Worm (Caenorhabditis elegans): ENCODE data around the gene F57F4.2.

The F57F4.2 gene

ce11 chrV:6398922-6399321 lies 9.4 kb upstream of the F57F4.2 start:
- TF ChIP-seq ztf-23 (GFP tag; IDR thresholded peaks at IDR 0.05) (no peak), flt-1 (GFP tag; IDR thresholded peaks at IDR 0.05) (no peak), ztf-29 (GFP tag; IDR thresholded peaks at IDR 0.05) (no peak), T22C8.4 (GFP tag; IDR thresholded peaks at IDR 0.05) (no peak), ref-1 (GFP tag; conservative IDR thresholded peaks at IDR 0.05) (no peak), cog-1 (tag; optimal IDR thresholded peaks at IDR 0.05) (no peak), med-1 (GFP tag; optimal IDR thresholded peaks at IDR 0.05; ENCODE audit: insufficient read depth) (no peak), klf-2 (GFP tag; conservative IDR thresholded peaks at IDR 0.05) (no peak), tab-1 (GFP tag; IDR thresholded peaks at IDR 0.05) (no peak)

- TF ChIP-seq tab-1 (GFP tag; IDR thresholded peaks at IDR 0.05) (no peak), cog-1 (tag; optimal IDR thresholded peaks at IDR 0.05) (no peak), med-1 (GFP tag; optimal IDR thresholded peaks at IDR 0.05; ENCODE audit: insufficient read depth) (no peak), T22C8.4 (GFP tag; IDR thresholded peaks at IDR 0.05) (no peak), ztf-23 (GFP tag; IDR thresholded peaks at IDR 0.05) (no peak), flt-1 (GFP tag; IDR thresholded peaks at IDR 0.05) (no peak), klf-2 (GFP tag; conservative IDR thresholded peaks at IDR 0.05) (no peak), ztf-29 (GFP tag; IDR thresholded peaks at IDR 0.05) (no peak), ref-1 (GFP tag; conservative IDR thresholded peaks at IDR 0.05) (no peak)
These were observed 629 bp upstream of the F57F4.2 start, which contains the start of gene F57F4.1 for ce11 chrV:6390163-6390562. Gene F57F4.1 (plus strand): TSS chrV:6390463.

ce11 chrV:6385677-6386276 lies 3.8 kb downstream of the F57F4.2 start:
- TF ChIP-seq med-1 (GFP tag; optimal IDR thresholded peaks at IDR 0.05; ENCODE audit: insufficient read depth) (no peak), ref-1 (GFP tag; conservative IDR thresholded peaks at IDR 0.05) (no peak), ztf-29 (GFP tag; IDR thresholded peaks at IDR 0.05) (no peak), flt-1 (GFP tag; IDR thresholded peaks at IDR 0.05) (no peak), cog-1 (tag; optimal IDR thresholded peaks at IDR 0.05) (no peak), T22C8.4 (GFP tag; IDR thresholded peaks at IDR 0.05) (no peak), klf-2 (GFP tag; conservative IDR thresholded peaks at IDR 0.05) (no peak), tab-1 (GFP tag; IDR thresholded peaks at IDR 0.05) (no peak), ztf-23 (GFP tag; IDR thresholded peaks at IDR 0.05) (no peak)

ce11 chrV:6374844-6375243 lies 14.7 kb downstream of the F57F4.2 start, which contains the start of gene F13H6.5:
Gene F13H6.5 (minus strand): TSS chrV:6374944.
- TF ChIP-seq ztf-29 (GFP tag; IDR thresholded peaks at IDR 0.05) (no peak), cog-1 (tag; optimal IDR thresholded peaks at IDR 0.05) (no peak), klf-2 (GFP tag; conservative IDR thresholded peaks at IDR 0.05) (no peak), flt-1 (GFP tag; IDR thresholded peaks at IDR 0.05) (no peak), med-1 (GFP tag; optimal IDR thresholded peaks at IDR 0.05; ENCODE audit: insufficient read depth) (no peak), tab-1 (GFP tag; IDR thresholded peaks at IDR 0.05) (no peak), ztf-23 (GFP tag; IDR thresholded peaks at IDR 0.05) (no peak), T22C8.4 (GFP tag; IDR thresholded peaks at IDR 0.05) (no peak), ref-1 (GFP tag; conservative IDR thresholded peaks at IDR 0.05) (no peak)

ce11 chrV:6368494-6368893 lies 21.0 kb downstream of the F57F4.2 start:
- no peak for TF ChIP-seq med-1 (GFP tag; optimal IDR thresholded peaks at IDR 0.05; ENCODE audit: insufficient read depth)
- TF ChIP-seq ztf-23 (GFP tag; IDR thresholded peaks at IDR 0.05): no peak
- TF ChIP-seq ztf-29 (GFP tag; IDR thresholded peaks at IDR 0.05): no peak
- TF ChIP-seq flt-1 (GFP tag; IDR thresholded peaks at IDR 0.05): no peak
- TF ChIP-seq tab-1 (GFP tag; IDR thresholded peaks at IDR 0.05): no peak
- TF ChIP-seq ref-1 (GFP tag; conservative IDR thresholded peaks at IDR 0.05): no peak
- TF ChIP-seq cog-1 (tag; optimal IDR thresholded peaks at IDR 0.05): no peak
- TF ChIP-seq klf-2 (GFP tag; conservative IDR thresholded peaks at IDR 0.05): no peak
- no peak for TF ChIP-seq T22C8.4 (GFP tag; IDR thresholded peaks at IDR 0.05)

ce11 chrV:6365597-6365996 lies 23.9 kb downstream of the F57F4.2 start, which contains the start of gene cest-33:
Gene cest-33 (minus strand): TSS chrV:6365671.
- TF ChIP-seq cog-1 (tag; optimal IDR thresholded peaks at IDR 0.05) (no peak), T22C8.4 (GFP tag; IDR thresholded peaks at IDR 0.05) (no peak), ztf-29 (GFP tag; IDR thresholded peaks at IDR 0.05) (no peak), med-1 (GFP tag; optimal IDR thresholded peaks at IDR 0.05; ENCODE audit: insufficient read depth) (no peak), ref-1 (GFP tag; conservative IDR thresholded peaks at IDR 0.05) (no peak), tab-1 (GFP tag; IDR thresholded peaks at IDR 0.05) (no peak), flt-1 (GFP tag; IDR thresholded peaks at IDR 0.05) (no peak), ztf-23 (GFP tag; IDR thresholded peaks at IDR 0.05) (no peak), klf-2 (GFP tag; conservative IDR thresholded peaks at IDR 0.05) (no peak)

ce11 chrV:6364806-6365205 lies 24.7 kb downstream of the F57F4.2 start:
- TF ChIP-seq med-1 (GFP tag; optimal IDR thresholded peaks at IDR 0.05; ENCODE audit: insufficient read depth): no peak
- TF ChIP-seq ztf-23 (GFP tag; IDR thresholded peaks at IDR 0.05): no peak
- no peak for TF ChIP-seq tab-1 (GFP tag; IDR thresholded peaks at IDR 0.05)
- TF ChIP-seq ztf-29 (GFP tag; IDR thresholded peaks at IDR 0.05): no peak
- no peak for TF ChIP-seq klf-2 (GFP tag; conservative IDR thresholded peaks at IDR 0.05)
- TF ChIP-seq flt-1 (GFP tag; IDR thresholded peaks at IDR 0.05): no peak
- TF ChIP-seq ref-1 (GFP tag; conservative IDR thresholded peaks at IDR 0.05): no peak

- TF ChIP-seq T22C8.4 (GFP tag; IDR thresholded peaks at IDR 0.05): no peak
- TF ChIP-seq med-1 (GFP tag; optimal IDR thresholded peaks at IDR 0.05; ENCODE audit: insufficient read depth): no peak
- TF ChIP-seq ztf-23 (GFP tag; IDR thresholded peaks at IDR 0.05): no peak
- no peak for TF ChIP-seq ztf-29 (GFP tag; IDR thresholded peaks at IDR 0.05)
- no peak for TF ChIP-seq flt-1 (GFP tag; IDR thresholded peaks at IDR 0.05)
- TF ChIP-seq cog-1 (tag; optimal IDR thresholded peaks at IDR 0.05): no peak
- TF ChIP-seq tab-1 (GFP tag; IDR thresholded peaks at IDR 0.05): no peak
- TF ChIP-seq ref-1 (GFP tag; conservative IDR thresholded peaks at IDR 0.05): no peak
- TF ChIP-seq klf-2 (GFP tag; conservative IDR thresholded peaks at IDR 0.05): no peak
These were observed 27.8 kb downstream of the F57F4.2 start for ce11 chrV:6361688-6362087.

- TF ChIP-seq ztf-23 (GFP tag; IDR thresholded peaks at IDR 0.05) (no peak), tab-1 (GFP tag; IDR thresholded peaks at IDR 0.05) (no peak), flt-1 (GFP tag; IDR thresholded peaks at IDR 0.05) (no peak), cog-1 (tag; optimal IDR thresholded peaks at IDR 0.05) (no peak), ref-1 (GFP tag; conservative IDR thresholded peaks at IDR 0.05) (no peak), med-1 (GFP tag; optimal IDR thresholded peaks at IDR 0.05; ENCODE audit: insufficient read depth) (no peak), T22C8.4 (GFP tag; IDR thresholded peaks at IDR 0.05) (no peak), klf-2 (GFP tag; conservative IDR thresholded peaks at IDR 0.05) (no peak), ztf-29 (GFP tag; IDR thresholded peaks at IDR 0.05) (no peak)
These were observed 30.0 kb downstream of the F57F4.2 start for ce11 chrV:6359522-6359921.
